In the genomic region with DNA sequence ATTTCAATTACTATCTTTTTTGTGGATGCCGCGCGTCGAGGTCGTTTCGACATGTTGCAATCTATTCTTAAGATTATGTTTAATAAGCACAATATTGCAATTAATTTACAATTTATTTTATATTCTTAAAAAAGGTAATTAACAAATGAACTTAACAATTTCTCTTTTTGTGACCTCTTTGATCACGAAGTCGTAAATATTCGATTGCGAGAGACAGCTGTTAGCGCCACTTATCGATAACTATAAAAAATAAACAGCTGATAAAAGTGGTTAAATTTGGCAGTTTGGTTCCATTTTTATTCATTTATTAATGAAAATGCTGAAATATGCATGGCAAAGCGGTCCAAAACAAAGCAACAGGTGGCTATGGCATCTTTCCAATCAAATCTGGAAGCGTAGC, we compare ENCODE assay signal across 2 fruit fly cellular contexts.
TF ChIP-seq lines count a peak whose summit lies in the region.

A gene (minus strand): TSS at position 209 of the 400 bp plus-strand sequence.
A gene (plus strand): TSS at position 239 of the 400 bp plus-strand sequence.

- no peak for TF ChIP-seq CTCF in whole organism, embryonic (GFP tag; optimal IDR thresholded peaks at IDR 0.05; lab: Kevin White, UChicago)

TF ChIP-seq in whole organism, adult, 20 proteins besides CTCF, POLR2A, EP300 and RAD21:
- TF ChIP-seq kay (GFP tag; lab: Kevin White, UChicago; ENCODE audit: borderline replicate concordance) (peak; percentile 88), pad (GFP tag; optimal IDR thresholded peaks at IDR 0.05; lab: Kevin White, UChicago) (no peak)

TF ChIP-seq in whole organism, embryonic, 481 proteins besides CTCF, POLR2A, EP300 and RAD21:
- TF ChIP-seq Six4 (GFP tag; optimal IDR thresholded peaks at IDR 0.05; lab: Kevin White, UChicago), result no peak
- no peak for TF ChIP-seq bbx (GFP tag; IDR thresholded peaks at IDR 0.05; lab: Robert Waterston, UW; ENCODE audit: partially characterized antibody)
- TF ChIP-seq Mrtf (GFP tag; IDR thresholded peaks at IDR 0.05; lab: Robert Waterston, UW), result no peak
- TF ChIP-seq ash1 (GFP tag; optimal IDR thresholded peaks at IDR 0.05; lab: Kevin White, UChicago), result no peak
- TF ChIP-seq Dref (GFP tag; IDR thresholded peaks at IDR 0.05; lab: Robert Waterston, UW), result peak; percentile 56
- TF ChIP-seq CG6175 (GFP tag; IDR thresholded peaks at IDR 0.05; lab: Robert Waterston, UW), result no peak
- TF ChIP-seq CG12299 (tag; optimal IDR thresholded peaks at IDR 0.05; lab: Kevin White, UChicago), result no peak
- no peak for TF ChIP-seq disco-r (GFP tag; optimal IDR thresholded peaks at IDR 0.05; lab: Kevin White, UChicago)
- TF ChIP-seq crp (GFP tag; optimal IDR thresholded peaks at IDR 0.05; lab: Kevin White, UChicago), result peak; percentile 42 to 90
- TF ChIP-seq MBD-R2 (GFP tag; IDR thresholded peaks at IDR 0.05; lab: Robert Waterston, UW), result peak; percentile 45; the same call in 1 of the 2 replicates
- no peak for TF ChIP-seq Hr78 (GFP tag; optimal IDR thresholded peaks at IDR 0.05; lab: Kevin White, UChicago)
- no peak for TF ChIP-seq CG31441 (GFP tag; IDR thresholded peaks at IDR 0.05; lab: Robert Waterston, UW)
- TF ChIP-seq CG3995 (GFP tag; optimal IDR thresholded peaks at IDR 0.05; lab: Kevin White, UChicago), result peak; percentile 83
- TF ChIP-seq CG1602 (GFP tag; optimal IDR thresholded peaks at IDR 0.05; lab: Kevin White, UChicago), result no peak
- no peak for TF ChIP-seq slbo (GFP tag; IDR thresholded peaks at IDR 0.05; lab: Robert Waterston, UW)
- TF ChIP-seq ap (GFP tag; IDR thresholded peaks at IDR 0.05; lab: Robert Waterston, UW), result no peak
- peak; percentile 13 for TF ChIP-seq MESR4 (GFP tag; optimal IDR thresholded peaks at IDR 0.05; lab: Kevin White, UChicago)
- no peak for TF ChIP-seq CG11695 (GFP tag; IDR thresholded peaks at IDR 0.05; lab: Robert Waterston, UW)
- no peak for TF ChIP-seq CG17359 (tag; optimal IDR thresholded peaks at IDR 0.05; lab: Kevin White, UChicago)
- TF ChIP-seq BEAF-32 (GFP tag; optimal IDR thresholded peaks at IDR 0.05; lab: Kevin White, UChicago), result peak; percentile 20
- TF ChIP-seq Vsx1 (GFP tag; optimal IDR thresholded peaks at IDR 0.05; lab: Kevin White, UChicago), result no peak
- TF ChIP-seq CrebB (tag; optimal IDR thresholded peaks at IDR 0.05; lab: Kevin White, UChicago), result no peak
- no peak for TF ChIP-seq Mes4 (GFP tag; optimal IDR thresholded peaks at IDR 0.05; lab: Kevin White, UChicago)
- no peak for TF ChIP-seq ham (GFP tag; IDR thresholded peaks at IDR 0.05; lab: Robert Waterston, UW)
- TF ChIP-seq PHDP (tag; optimal IDR thresholded peaks at IDR 0.05; lab: Kevin White, UChicago), result no peak
- no peak for TF ChIP-seq CG3163 (GFP tag; optimal IDR thresholded peaks at IDR 0.05; lab: Kevin White, UChicago)
- TF ChIP-seq cas (GFP tag; IDR thresholded peaks at IDR 0.05; lab: Robert Waterston, UW), result no peak
- TF ChIP-seq Hand (GFP tag; optimal IDR thresholded peaks at IDR 0.05; lab: Kevin White, UChicago), result no peak
- TF ChIP-seq dpn (GFP tag; optimal IDR thresholded peaks at IDR 0.05; lab: Kevin White, UChicago), result no peak
- TF ChIP-seq CG4424 (GFP tag; optimal IDR thresholded peaks at IDR 0.05; lab: Kevin White, UChicago), result no peak
- TF ChIP-seq CG11398 (GFP tag; optimal IDR thresholded peaks at IDR 0.05; lab: Kevin White, UChicago), result no peak
- TF ChIP-seq ac (GFP tag; optimal IDR thresholded peaks at IDR 0.05; lab: Kevin White, UChicago), result no peak
- peak; percentile 22 for TF ChIP-seq YL-1 (GFP tag; optimal IDR thresholded peaks at IDR 0.05; lab: Kevin White, UChicago)
- TF ChIP-seq p53 (GFP tag; optimal IDR thresholded peaks at IDR 0.05; lab: Kevin White, UChicago), result no peak
- no peak for TF ChIP-seq pb (GFP tag; optimal IDR thresholded peaks at IDR 0.05; lab: Kevin White, UChicago)
- TF ChIP-seq CG13287 (GFP tag; IDR thresholded peaks at IDR 0.05; lab: Robert Waterston, UW; ENCODE audit: partially characterized antibody), result peak; percentile 67
- peak; percentile 11 for TF ChIP-seq trem (tag; optimal IDR thresholded peaks at IDR 0.05; lab: Kevin White, UChicago)
- no peak for TF ChIP-seq cwo (GFP tag; optimal IDR thresholded peaks at IDR 0.05; lab: Kevin White, UChicago)
- no peak for TF ChIP-seq CG2202 (tag; optimal IDR thresholded peaks at IDR 0.05; lab: Kevin White, UChicago)
- TF ChIP-seq zfh1 (GFP tag; IDR thresholded peaks at IDR 0.05; lab: Robert Waterston, UW), result no peak
- peak; percentile 91; the same call in 1 of the 3 replicates for TF ChIP-seq CG11560 (tag; IDR thresholded peaks at IDR 0.05; lab: Robert Waterston, UW)
- TF ChIP-seq sna (GFP tag; IDR thresholded peaks at IDR 0.05; lab: Robert Waterston, UW; ENCODE audit: partially characterized antibody), result 0 out of 2 replicates have a peak, but pooled peaks have one; percentile 44
- TF ChIP-seq CG10654 (GFP tag; optimal IDR thresholded peaks at IDR 0.05; lab: Kevin White, UChicago), result no peak
- peak; percentile 44; the same call in 2 of the 3 replicates for TF ChIP-seq CG34224 (GFP tag; IDR thresholded peaks at IDR 0.05; lab: Robert Waterston, UW; ENCODE audit: partially characterized antibody)
- no peak for TF ChIP-seq CG18764 (GFP tag; optimal IDR thresholded peaks at IDR 0.05; lab: Kevin White, UChicago)
- TF ChIP-seq caup (GFP tag; optimal IDR thresholded peaks at IDR 0.05; lab: Kevin White, UChicago; ENCODE audit: severe bottlenecking), result no peak
- TF ChIP-seq al (GFP tag; IDR thresholded peaks at IDR 0.05; lab: Robert Waterston, UW), result no peak
- TF ChIP-seq CG9817 (tag; optimal IDR thresholded peaks at IDR 0.05; lab: Kevin White, UChicago), result no peak
- no peak for TF ChIP-seq CG13775 (GFP tag; optimal IDR thresholded peaks at IDR 0.05; lab: Kevin White, UChicago)
- no peak for TF ChIP-seq Oaz (GFP tag; IDR thresholded peaks at IDR 0.05; lab: Robert Waterston, UW)
- TF ChIP-seq prd (optimal IDR thresholded peaks at IDR 0.05; lab: Kevin White, UChicago), result no peak
- no peak for TF ChIP-seq prd (GFP tag; IDR thresholded peaks at IDR 0.05; lab: Robert Waterston, UW)
- no peak for TF ChIP-seq yki (optimal IDR thresholded peaks at IDR 0.05; lab: Kevin White, UChicago)
- no peak for TF ChIP-seq CG5180 (GFP tag; optimal IDR thresholded peaks at IDR 0.05; lab: Kevin White, UChicago)
- TF ChIP-seq row (GFP tag; IDR thresholded peaks at IDR 0.05; lab: Robert Waterston, UW), result no peak
- TF ChIP-seq pzg (GFP tag; optimal IDR thresholded peaks at IDR 0.05; lab: Kevin White, UChicago), result peak; percentile 5
- no peak for TF ChIP-seq C15 (GFP tag; IDR thresholded peaks at IDR 0.05; lab: Robert Waterston, UW)
- no peak for TF ChIP-seq vfl (GFP tag; optimal IDR thresholded peaks at IDR 0.05; lab: Kevin White, UChicago)
- no peak for TF ChIP-seq CG7928 (GFP tag; optimal IDR thresholded peaks at IDR 0.05; lab: Kevin White, UChicago)
- TF ChIP-seq Dp (GFP tag; optimal IDR thresholded peaks at IDR 0.05; lab: Kevin White, UChicago), result peak; percentile 52
- TF ChIP-seq Sox100B (GFP tag; optimal IDR thresholded peaks at IDR 0.05; lab: Kevin White, UChicago), result no peak
- TF ChIP-seq inv (GFP tag; IDR thresholded peaks at IDR 0.05; lab: Robert Waterston, UW; ENCODE audit: partially characterized antibody), result no peak
- no peak for TF ChIP-seq Hey (tag; optimal IDR thresholded peaks at IDR 0.05; lab: Kevin White, UChicago)
- no peak for TF ChIP-seq zfh2 (GFP tag; optimal IDR thresholded peaks at IDR 0.05; lab: Kevin White, UChicago)
- peak; percentile 59; the same call in 2 of the 4 replicates for TF ChIP-seq Dll (GFP tag; IDR thresholded peaks at IDR 0.05; lab: Robert Waterston, UW; ENCODE audit: partially characterized antibody)
- TF ChIP-seq Oli (tag; optimal IDR thresholded peaks at IDR 0.05; lab: Kevin White, UChicago), result no peak
- TF ChIP-seq sd (tag; optimal IDR thresholded peaks at IDR 0.05; lab: Kevin White, UChicago), result no peak
- peak; percentile 18 for TF ChIP-seq CG2116 (GFP tag; optimal IDR thresholded peaks at IDR 0.05; lab: Kevin White, UChicago)
- TF ChIP-seq aop (GFP tag; IDR thresholded peaks at IDR 0.05; lab: Robert Waterston, UW), result no peak
- no peak for TF ChIP-seq knrl (GFP tag; IDR thresholded peaks at IDR 0.05; lab: Robert Waterston, UW; ENCODE audit: partially characterized antibody)
- peak; percentile 28 for TF ChIP-seq Myb (GFP tag; optimal IDR thresholded peaks at IDR 0.05; lab: Kevin White, UChicago)
- TF ChIP-seq tll (GFP tag; optimal IDR thresholded peaks at IDR 0.05; lab: Kevin White, UChicago), result peak in 1 of 2 experiments; percentile 40
- no peak for TF ChIP-seq H15 (GFP tag; IDR thresholded peaks at IDR 0.05; lab: Robert Waterston, UW)
- TF ChIP-seq Atf6 (GFP tag; IDR thresholded peaks at IDR 0.05; lab: Robert Waterston, UW), result no peak
- no peak for TF ChIP-seq D19B (GFP tag; optimal IDR thresholded peaks at IDR 0.05; lab: Kevin White, UChicago)
- no peak for TF ChIP-seq sens-2 (GFP tag; IDR thresholded peaks at IDR 0.05; lab: Robert Waterston, UW)
- TF ChIP-seq Scr (GFP tag; IDR thresholded peaks at IDR 0.05; lab: Robert Waterston, UW; ENCODE audit: partially characterized antibody), result peak; percentile 36; the same call in 1 of the 2 replicates
- TF ChIP-seq kah (GFP tag; optimal IDR thresholded peaks at IDR 0.05; lab: Kevin White, UChicago), result no peak
- TF ChIP-seq dmrt99B (tag; optimal IDR thresholded peaks at IDR 0.05; lab: Kevin White, UChicago), result no peak
- no peak for TF ChIP-seq kay (GFP tag; optimal IDR thresholded peaks at IDR 0.05; lab: Kevin White, UChicago)
- TF ChIP-seq h (optimal IDR thresholded peaks at IDR 0.05; lab: Kevin White, UChicago), result no peak
- TF ChIP-seq CG14860 (GFP tag; IDR thresholded peaks at IDR 0.05; lab: Robert Waterston, UW; ENCODE audit: partially characterized antibody), result no peak
